Fruit fly (Drosophila melanogaster) whole organism: ENCODE results near the gene dbf.

Source experiments
- CG8478 ChIP-seq: fragments of >200 bp; optimal IDR thresholded peaks from 2 replicates; lab custom pipeline; 2018; ENCODE audit warnings: inconsistent platforms
- Dll ChIP-seq: fragments of >200 bp; optimal IDR thresholded peaks from 2 replicates; lab custom pipeline; 2017
- EcR ChIP-seq, 2 experiments: fragments of >200 bp; optimal IDR thresholded peaks; 2 replicates each; lab custom pipeline; 2017; ENCODE audit warnings: missing biosample characterization in 2 of 2, missing genetic modification characterization in 2 of 2, missing genetic modification reagents in 2 of 2
- pan ChIP-seq: fragments of >200 bp; optimal IDR thresholded peaks from 2 replicates; lab custom pipeline; 2017
- psq ChIP-seq: fragments of >200 bp; optimal IDR thresholded peaks from 2 replicates; lab custom pipeline; 2017
- usp ChIP-seq: fragments of >200 bp; optimal IDR thresholded peaks from 2 replicates; lab custom pipeline; 2017; ENCODE audit warnings: missing biosample characterization, missing genetic modification characterization, mixed read lengths

DNA sequence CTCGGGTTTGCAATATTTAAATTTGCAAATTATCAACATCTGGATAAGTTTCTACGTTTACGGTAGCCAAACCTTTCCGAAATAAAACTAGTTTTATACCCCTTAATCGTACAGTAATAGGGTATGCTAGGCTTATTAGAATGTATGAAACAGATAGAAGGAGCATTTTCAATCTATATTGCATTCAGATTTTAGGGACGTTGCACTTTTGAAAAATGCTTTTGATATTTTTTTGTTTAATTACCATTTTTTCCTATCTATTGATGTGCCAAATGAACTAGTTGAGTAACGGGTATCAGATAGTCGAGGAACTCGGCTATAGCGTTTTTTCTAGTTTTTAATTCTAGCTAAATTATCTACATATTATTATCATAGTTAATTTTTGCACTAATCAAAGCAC is 31.5 kb downstream of the dbf start:
- TF ChIP-seq Dll (lab: Kevin White, UChicago) (no peak), pan (no peak), EcR (GFP tag; optimal IDR thresholded peaks at IDR 0.05; lab: Kevin White, UChicago) (no peak), usp (GFP tag; lab: Kevin White, UChicago) (no peak), CG8478 (lab: Kevin White, UChicago) (no peak), psq (lab: Kevin White, UChicago) (no peak)
